Fruit fly (Drosophila melanogaster) whole organism, embryonic: ENCODE results near the gene MESR3.

ENCODE experiments used
- CG11093 ChIP-seq: fragments of 200-800 bp; sonication (Bioruptor generic); IDR thresholded peaks from 3 replicates; pipeline ENCODE4 v1.3.6; 2022; ENCODE audit warnings: missing biosample characterization, missing genetic modification characterization
- CG11456 ChIP-seq: fragments of 200-800 bp; sonication (Bioruptor generic); IDR thresholded peaks from 3 replicates; pipeline ENCODE4 v1.3.6; 2022; ENCODE audit warnings: missing biosample characterization, missing genetic modification characterization
- CG12391 ChIP-seq: fragments of 200-800 bp; sonication (Bioruptor generic); optimal IDR thresholded peaks from 3 replicates; lab custom pipeline; 2018; ENCODE audit warnings: missing biosample characterization, mild to moderate bottlenecking, missing genetic modification characterization, moderate library complexity
- CG12659 ChIP-seq: fragments of 200-800 bp; sonication (Bioruptor generic); optimal IDR thresholded peaks from 3 replicates; lab custom pipeline; 2017; ENCODE audit warnings: mild to moderate bottlenecking, missing biosample characterization, missing genetic modification reagents, missing genetic modification characterization
- CG13296 ChIP-seq: fragments of 200-800 bp; sonication (Bioruptor generic); optimal IDR thresholded peaks from 3 replicates; lab custom pipeline; 2018; ENCODE audit warnings: missing biosample characterization, mild to moderate bottlenecking, missing genetic modification characterization
- CG13624 ChIP-seq: fragments of 200-800 bp; sonication (Bioruptor generic); optimal IDR thresholded peaks from 2 replicates; lab custom pipeline; 2016; ENCODE audit warnings: missing biosample characterization, missing genetic modification characterization
- CG14050 ChIP-seq: fragments of 200-800 bp; sonication (Bioruptor generic); IDR thresholded peaks from 3 replicates; pipeline ENCODE4 v1.3.6; 2022; ENCODE audit warnings: missing biosample characterization, missing genetic modification characterization
- CG15011 ChIP-seq: fragments of 200-800 bp; sonication (Bioruptor generic); optimal IDR thresholded peaks from 3 replicates; lab custom pipeline; 2018; ENCODE audit warnings: missing biosample characterization, mild to moderate bottlenecking, missing genetic modification characterization
- CG17568 ChIP-seq: fragments of 200-800 bp; sonication (Bioruptor generic); optimal IDR thresholded peaks from 2 replicates; lab custom pipeline; 2018; ENCODE audit warnings: missing biosample characterization, mild to moderate bottlenecking, missing genetic modification characterization, moderate library complexity
- CG3163 ChIP-seq: fragments of 200-800 bp; sonication (Bioruptor generic); optimal IDR thresholded peaks from 3 replicates; lab custom pipeline; 2016; ENCODE audit warnings: missing biosample characterization, missing genetic modification characterization
- CG34224 ChIP-seq: fragments of 200-800 bp; sonication (Bioruptor generic); IDR thresholded peaks from 3 replicates; pipeline ENCODE4 v1.3.6; 2022; ENCODE audit warnings: missing biosample characterization, missing genetic modification characterization; ENCODE audit not compliant: partially characterized antibody
- CG4328 ChIP-seq: fragments of 200-800 bp; sonication (Bioruptor generic); optimal IDR thresholded peaks from 3 replicates; lab custom pipeline; 2017; ENCODE audit warnings: missing biosample characterization, missing genetic modification reagents, missing genetic modification characterization
- CG7839 ChIP-seq: fragments of 200-800 bp; sonication (Bioruptor generic); optimal IDR thresholded peaks from 3 replicates; lab custom pipeline; 2018; ENCODE audit warnings: missing biosample characterization, mild to moderate bottlenecking, missing genetic modification characterization, moderate library complexity
- CG8290 ChIP-seq, 3 experiments: fragments of 200-800 bp; sonication (Bioruptor generic); optimal IDR thresholded peaks; 2 replicates each; lab custom pipeline; 2016 to 2019; ENCODE audit warnings: missing biosample characterization in 3 of 3, missing genetic modification characterization in 3 of 3, mild to moderate bottlenecking in 2 of 3, moderate library complexity in 1 of 3
- CG8765 ChIP-seq: fragments of 200-800 bp; sonication (Bioruptor generic); IDR thresholded peaks from 2 replicates; pipeline ENCODE4 v1.3.6; 2022; ENCODE audit warnings: missing biosample characterization, missing genetic modification characterization
- CG8944 ChIP-seq: fragments of 200-800 bp; sonication (Bioruptor generic); optimal IDR thresholded peaks from 3 replicates; lab custom pipeline; 2016; ENCODE audit warnings: missing biosample characterization, missing genetic modification characterization
- CG9437 ChIP-seq: fragments of 200-800 bp; sonication (Bioruptor generic); optimal IDR thresholded peaks from 2 replicates; lab custom pipeline; 2018; ENCODE audit warnings: missing biosample characterization, mild to moderate bottlenecking, missing genetic modification characterization
- GATAe ChIP-seq: fragments of 200-800 bp; sonication (Bioruptor generic); conservative IDR thresholded peaks from 2 replicates; pipeline ENCODE4 v1.3.6; 2022; ENCODE audit warnings: missing biosample characterization, missing genetic modification characterization
- HmgZ ChIP-seq: fragments of 200-800 bp; sonication (Bioruptor generic); optimal IDR thresholded peaks from 2 replicates; lab custom pipeline; 2018; ENCODE audit warnings: missing biosample characterization, mild to moderate bottlenecking, missing genetic modification characterization
- Mes4 ChIP-seq: fragments of 200-800 bp; sonication (Bioruptor generic); optimal IDR thresholded peaks from 2 replicates; lab custom pipeline; 2016; ENCODE audit warnings: missing biosample characterization, missing genetic modification characterization
- NFAT ChIP-seq: fragments of 200-800 bp; sonication (Bioruptor generic); IDR thresholded peaks from 2 replicates; pipeline ENCODE4 v1.3.6; 2022; ENCODE audit warnings: missing biosample characterization, missing genetic modification characterization
- NK7.1 ChIP-seq: fragments of 200-800 bp; sonication (Bioruptor generic); optimal IDR thresholded peaks from 3 replicates; lab custom pipeline; 2016; ENCODE audit warnings: missing biosample characterization, missing genetic modification characterization
- Opbp ChIP-seq: fragments of 200-800 bp; sonication (Bioruptor generic); IDR thresholded peaks from 3 replicates; pipeline ENCODE4 v1.3.6; 2022; ENCODE audit warnings: missing biosample characterization, missing genetic modification characterization; ENCODE audit not compliant: partially characterized antibody
- Ravus ChIP-seq: fragments of 200-800 bp; sonication (Bioruptor generic); IDR thresholded peaks from 2 replicates; pipeline ENCODE4 v1.3.6; 2022; ENCODE audit warnings: missing biosample characterization, missing genetic modification characterization
- Sox100B ChIP-seq: fragments of 200-800 bp; sonication (Bioruptor generic); optimal IDR thresholded peaks from 3 replicates; lab custom pipeline; 2018; ENCODE audit warnings: missing biosample characterization, mild to moderate bottlenecking, missing genetic modification characterization
- Ssrp ChIP-seq: fragments of 200-800 bp; sonication (Bioruptor generic); optimal IDR thresholded peaks from 2 replicates; lab custom pipeline; 2018; ENCODE audit warnings: missing biosample characterization, mild to moderate bottlenecking, missing genetic modification characterization, moderate library complexity
- Taf1 ChIP-seq: fragments of 200-800 bp; sonication (Bioruptor generic); IDR thresholded peaks from 2 replicates; pipeline ENCODE4 v1.3.6; 2022; ENCODE audit warnings: missing biosample characterization, missing genetic modification characterization
- Vsx1 ChIP-seq: fragments of 200-800 bp; sonication (Bioruptor generic); optimal IDR thresholded peaks from 2 replicates; lab custom pipeline; 2017; ENCODE audit warnings: missing biosample characterization, mild to moderate bottlenecking, missing genetic modification characterization, missing genetic modification reagents
- Xbp1 ChIP-seq: fragments of 200-800 bp; sonication (Bioruptor generic); optimal IDR thresholded peaks from 3 replicates; lab custom pipeline; 2016; ENCODE audit warnings: missing biosample characterization, mild to moderate bottlenecking, missing genetic modification characterization
- bab2 ChIP-seq: fragments of 200-800 bp; sonication (Bioruptor generic); optimal IDR thresholded peaks from 2 replicates; lab custom pipeline; 2016; ENCODE audit warnings: missing biosample characterization, missing genetic modification characterization
- chm ChIP-seq: fragments of 200-800 bp; sonication (Bioruptor generic); IDR thresholded peaks from 2 replicates; pipeline ENCODE4 v1.3.6; 2022; ENCODE audit warnings: missing biosample characterization, missing genetic modification characterization
- crol ChIP-seq: fragments of 200-800 bp; sonication (Bioruptor generic); IDR thresholded peaks from 2 replicates; pipeline ENCODE4 v1.3.6; 2022; ENCODE audit warnings: missing biosample characterization, missing genetic modification characterization
- danr ChIP-seq: fragments of 200-800 bp; sonication (Bioruptor generic); IDR thresholded peaks from 2 replicates; pipeline ENCODE4 v1.3.6; 2022; ENCODE audit warnings: missing biosample characterization, missing genetic modification characterization
- esg ChIP-seq: fragments of 200-800 bp; sonication (Bioruptor generic); conservative IDR thresholded peaks from 2 replicates; pipeline ENCODE4 v1.3.6; 2022; ENCODE audit warnings: missing biosample characterization, missing genetic modification characterization
- hbn ChIP-seq: fragments of 200-800 bp; sonication (Bioruptor generic); IDR thresholded peaks from 2 replicates; pipeline ENCODE4 v1.3.6; 2022; ENCODE audit warnings: missing biosample characterization, missing genetic modification characterization; ENCODE audit not compliant: partially characterized antibody
- jing ChIP-seq: fragments of 200-800 bp; sonication (Bioruptor generic); optimal IDR thresholded peaks from 2 replicates; lab custom pipeline; 2018; ENCODE audit warnings: missing biosample characterization, mild to moderate bottlenecking, missing genetic modification characterization
- luna ChIP-seq: fragments of 200-800 bp; sonication (Bioruptor generic); optimal IDR thresholded peaks from 2 replicates; lab custom pipeline; 2016; ENCODE audit warnings: missing biosample characterization, missing genetic modification characterization
- pros ChIP-seq: fragments of 200-800 bp; sonication (Bioruptor generic); optimal IDR thresholded peaks from 3 replicates; lab custom pipeline; 2019; ENCODE audit warnings: missing biosample characterization, mild to moderate bottlenecking, missing genetic modification characterization, moderate library complexity
- pzg ChIP-seq: fragments of 200-800 bp; sonication (Bioruptor generic); optimal IDR thresholded peaks from 3 replicates; lab custom pipeline; 2018; ENCODE audit warnings: missing biosample characterization, mild to moderate bottlenecking, missing genetic modification characterization, moderate library complexity
- repo ChIP-seq: fragments of 200-800 bp; sonication (Bioruptor generic); optimal IDR thresholded peaks from 2 replicates; lab custom pipeline; 2016; ENCODE audit warnings: missing biosample characterization, missing genetic modification characterization
- rib ChIP-seq: fragments of 200-800 bp; sonication (Bioruptor generic); IDR thresholded peaks from 2 replicates; pipeline ENCODE4 v1.3.6; 2022; ENCODE audit warnings: missing biosample characterization, missing genetic modification characterization
- sens ChIP-seq: fragments of 200-800 bp; sonication (Bioruptor generic); peaks from one replicate; lab custom pipeline; 2016; ENCODE audit warnings: missing biosample characterization, missing genetic modification characterization
- sim ChIP-seq: fragments of 200-800 bp; sonication (Bioruptor generic); IDR thresholded peaks from 2 replicates; pipeline ENCODE4 v1.3.6; 2022; ENCODE audit warnings: missing biosample characterization, missing genetic modification characterization
- sima ChIP-seq: fragments of 200-800 bp; sonication (Bioruptor generic); optimal IDR thresholded peaks from 2 replicates; lab custom pipeline; 2016; ENCODE audit warnings: missing biosample characterization, missing genetic modification characterization
- tgo ChIP-seq: fragments of 200-800 bp; sonication (Bioruptor generic); IDR thresholded peaks from 3 replicates; pipeline ENCODE4 v1.3.6; 2022; ENCODE audit warnings: missing biosample characterization, missing genetic modification characterization
- tin ChIP-seq: fragments of 200-800 bp; sonication (Bioruptor generic); optimal IDR thresholded peaks from 3 replicates; lab custom pipeline; 2016; ENCODE audit warnings: missing biosample characterization, missing genetic modification characterization
- tll ChIP-seq, 2 experiments: fragments of 200-800 bp in 1 of 2; fragments of >200 bp in 1 of 2; sonication (Bioruptor generic) in 1 of 2; optimal IDR thresholded peaks; 2 replicates each; lab custom pipeline; 2017 to 2019; ENCODE audit warnings: missing biosample characterization in 2 of 2, missing genetic modification characterization in 2 of 2, mild to moderate bottlenecking in 1 of 2, moderate library complexity in 1 of 2
- tna ChIP-seq: fragments of 200-800 bp; sonication (Bioruptor generic); IDR thresholded peaks from 2 replicates; pipeline ENCODE4 v1.3.6; 2022; ENCODE audit warnings: missing biosample characterization, missing genetic modification characterization; ENCODE audit not compliant: partially characterized antibody
- tup ChIP-seq: fragments of 200-800 bp; sonication (Bioruptor generic); optimal IDR thresholded peaks from 2 replicates; lab custom pipeline; 2016; ENCODE audit warnings: missing biosample characterization, mild to moderate bottlenecking, missing genetic modification characterization, moderate library complexity
- zen2 ChIP-seq: fragments of 200-800 bp; sonication (Bioruptor generic); IDR thresholded peaks from 3 replicates; pipeline ENCODE4 v1.3.6; 2022; ENCODE audit warnings: missing biosample characterization, missing genetic modification characterization; ENCODE audit not compliant: partially characterized antibody

MESR3 gene

dm6 chr2L:18695404-18695804 is 78.3 kb downstream of the MESR3 start, which contains the start of the genes CG10383 and CG10338 (continued):
- TF ChIP-seq sima: no peak
- peak; percentile 43; the same call in 1 of the 2 replicates for TF ChIP-seq crol (GFP tag; lab: Robert Waterston, UW)
- peak; percentile 43 for TF ChIP-seq CG15011 (GFP tag; lab: Kevin White, UChicago)
- TF ChIP-seq Ravus (GFP tag; lab: Robert Waterston, UW): peak; percentile 65
- TF ChIP-seq Xbp1 (GFP tag; lab: Kevin White, UChicago): peak; percentile 93
- TF ChIP-seq CG8944: peak; percentile 91
- peak; percentile 54; the same call in 1 of the 2 replicates for TF ChIP-seq CG8765 (GFP tag; lab: Robert Waterston, UW)
- peak; percentile 73 for TF ChIP-seq NK7.1 (GFP tag; lab: Kevin White, UChicago)
- TF ChIP-seq tgo (GFP tag; lab: Robert Waterston, UW): peak; percentile 87
- peak; percentile 87 for TF ChIP-seq esg (GFP tag; lab: Robert Waterston, UW)
- peak; percentile 85 for TF ChIP-seq rib (GFP tag; lab: Robert Waterston, UW)
- peak; percentile 84 for TF ChIP-seq Taf1 (GFP tag; lab: Robert Waterston, UW)
- peak; percentile 48 for TF ChIP-seq CG8290 (GFP tag; optimal IDR thresholded peaks at IDR 0.05; lab: Kevin White, UChicago)
- peak in 1 of 2 experiments; percentile 94 for TF ChIP-seq CG8290 (tag; optimal IDR thresholded peaks at IDR 0.05; lab: Kevin White, UChicago)
- TF ChIP-seq CG3163 (GFP tag; lab: Kevin White, UChicago): peak; percentile 65
- peak; percentile 93 for TF ChIP-seq CG11456 (GFP tag; lab: Robert Waterston, UW)
- TF ChIP-seq NFAT: peak; percentile 91
- TF ChIP-seq tin (GFP tag; lab: Kevin White, UChicago): peak; percentile 77
- TF ChIP-seq tup (GFP tag; lab: Kevin White, UChicago): peak; percentile 73
- peak; percentile 41 for TF ChIP-seq Sox100B (GFP tag; lab: Kevin White, UChicago)
- peak; percentile 90 for TF ChIP-seq HmgZ (tag; lab: Kevin White, UChicago)
- peak; percentile 60 for TF ChIP-seq Vsx1 (GFP tag; lab: Kevin White, UChicago)
- peak; percentile 76; the same call in 1 of the 3 replicates for TF ChIP-seq CG11093 (GFP tag; lab: Robert Waterston, UW)
- no peak for TF ChIP-seq pros (GFP tag; lab: Kevin White, UChicago)
- TF ChIP-seq CG9437: peak; percentile 23
- TF ChIP-seq CG12391 (tag; lab: Kevin White, UChicago): peak; percentile 80
- TF ChIP-seq bab2 (GFP tag; lab: Kevin White, UChicago): peak; percentile 89
- peak; percentile 69 for TF ChIP-seq CG13296 (GFP tag; lab: Kevin White, UChicago)
- TF ChIP-seq chm (GFP tag; lab: Robert Waterston, UW): peak; percentile 89
- TF ChIP-seq luna (GFP tag; lab: Kevin White, UChicago): peak; percentile 49
- peak; percentile 80 for TF ChIP-seq CG7839 (tag; lab: Kevin White, UChicago)
- peak; percentile 87 for TF ChIP-seq CG14050 (GFP tag; lab: Robert Waterston, UW)
- TF ChIP-seq pzg (GFP tag; lab: Kevin White, UChicago): peak; percentile 90
- peak in 1 of 2 experiments; percentile 62 for TF ChIP-seq tll (GFP tag; optimal IDR thresholded peaks at IDR 0.05; lab: Kevin White, UChicago)
- TF ChIP-seq tna (GFP tag; lab: Robert Waterston, UW): no peak
- peak; percentile 90 for TF ChIP-seq CG12659
- peak; percentile 70 for TF ChIP-seq Mes4
- TF ChIP-seq CG4328 (GFP tag; lab: Kevin White, UChicago): peak; percentile 61
- TF ChIP-seq CG13624 (GFP tag; lab: Kevin White, UChicago): peak; percentile 92
- peak; percentile 75 for TF ChIP-seq jing (GFP tag; lab: Kevin White, UChicago)
- peak; percentile 83 for TF ChIP-seq GATAe (GFP tag; lab: Robert Waterston, UW)
- no peak for TF ChIP-seq zen2 (GFP tag; lab: Robert Waterston, UW)
- no peak for TF ChIP-seq hbn (GFP tag; lab: Robert Waterston, UW)
- TF ChIP-seq danr (GFP tag; lab: Robert Waterston, UW): peak; percentile 78
- peak; percentile 74 for TF ChIP-seq repo (GFP tag; lab: Kevin White, UChicago)
- TF ChIP-seq Ssrp (tag; lab: Kevin White, UChicago): peak; percentile 72
- TF ChIP-seq sim (GFP tag; lab: Robert Waterston, UW): peak; percentile 62; the same call in 1 of the 2 replicates
- peak; percentile 64 for TF ChIP-seq CG17568
- TF ChIP-seq sens (GFP tag; lab: Kevin White, UChicago): peak; percentile 96
- TF ChIP-seq Opbp (GFP tag; lab: Robert Waterston, UW): no peak
- TF ChIP-seq CG34224: no peak
